Fruit fly (Drosophila melanogaster): ENCODE data around the gene CG14298.

Gene CG14298

DNA sequence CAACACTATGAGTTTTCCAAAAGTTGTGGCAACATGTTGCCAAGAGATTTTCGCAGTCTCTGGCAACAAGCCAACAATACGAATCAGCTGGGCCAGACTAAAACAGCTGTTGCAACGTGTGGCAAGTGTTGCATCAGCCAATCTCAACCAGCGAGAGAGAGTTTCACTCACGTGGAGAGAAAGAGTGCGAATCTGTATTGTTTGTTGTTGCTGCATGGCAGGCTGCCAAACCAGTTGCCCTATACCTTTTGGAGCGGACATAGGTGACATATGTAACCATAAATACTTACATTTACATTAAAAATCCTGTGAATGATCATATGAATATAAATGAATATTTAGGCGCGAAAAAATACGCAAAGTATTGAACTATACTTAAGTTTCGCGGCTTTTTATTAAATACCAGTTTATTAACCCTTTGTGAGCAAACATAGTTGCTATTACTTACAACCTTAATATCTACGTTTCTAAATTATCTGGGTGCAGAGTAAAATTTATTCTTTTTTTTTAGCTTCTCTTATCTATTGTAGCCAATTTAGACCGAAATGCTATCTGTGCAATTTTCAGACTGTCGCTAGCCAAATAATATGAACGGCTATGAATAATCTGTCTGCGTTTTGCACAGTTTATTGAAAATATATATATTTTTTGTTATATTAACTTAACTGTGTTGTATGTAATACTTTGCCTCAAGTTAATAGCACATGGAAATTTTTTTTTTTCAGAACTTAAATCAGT, 38.7 kb downstream of the CG14298 start (continued):
- TF ChIP-seq hkb (optimal IDR thresholded peaks at IDR 0.05) (no peak), hkb (GFP tag; IDR thresholded peaks at IDR 0.05) (no peak), CG17328 (GFP tag; IDR thresholded peaks at IDR 0.05) (no peak), zfh1 (GFP tag; IDR thresholded peaks at IDR 0.05) (peak; percentile 59; the same call in 2 of the 3 replicates), dati (GFP tag; IDR thresholded peaks at IDR 0.05) (no peak), peb (GFP tag; IDR thresholded peaks at IDR 0.05) (no peak), CG7839 (tag; optimal IDR thresholded peaks at IDR 0.05) (peak; percentile 14), ewg (GFP tag; optimal IDR thresholded peaks at IDR 0.05) (no peak), CG1603 (tag; optimal IDR thresholded peaks at IDR 0.05) (peak; percentile 30), CG9437 (GFP tag; optimal IDR thresholded peaks at IDR 0.05) (peak; percentile 43), Xbp1 (GFP tag; optimal IDR thresholded peaks at IDR 0.05) (peak; percentile 24), nom (GFP tag; optimal IDR thresholded peaks at IDR 0.05) (peak; percentile 12), dmrt99B (tag; optimal IDR thresholded peaks at IDR 0.05) (peak; percentile 4), CG10366 (GFP tag; IDR thresholded peaks at IDR 0.05) (peak; percentile 23; the same call in 1 of the 2 replicates), lilli (GFP tag; optimal IDR thresholded peaks at IDR 0.05) (no peak), Rfx (GFP tag; IDR thresholded peaks at IDR 0.05) (peak; percentile 57), D19B (GFP tag; optimal IDR thresholded peaks at IDR 0.05) (no peak), Xrp1 (GFP tag; IDR thresholded peaks at IDR 0.05) (peak; percentile 70), CG31224 (GFP tag; IDR thresholded peaks at IDR 0.05) (peak; percentile 18; the same call in 1 of the 2 replicates)

DNA sequence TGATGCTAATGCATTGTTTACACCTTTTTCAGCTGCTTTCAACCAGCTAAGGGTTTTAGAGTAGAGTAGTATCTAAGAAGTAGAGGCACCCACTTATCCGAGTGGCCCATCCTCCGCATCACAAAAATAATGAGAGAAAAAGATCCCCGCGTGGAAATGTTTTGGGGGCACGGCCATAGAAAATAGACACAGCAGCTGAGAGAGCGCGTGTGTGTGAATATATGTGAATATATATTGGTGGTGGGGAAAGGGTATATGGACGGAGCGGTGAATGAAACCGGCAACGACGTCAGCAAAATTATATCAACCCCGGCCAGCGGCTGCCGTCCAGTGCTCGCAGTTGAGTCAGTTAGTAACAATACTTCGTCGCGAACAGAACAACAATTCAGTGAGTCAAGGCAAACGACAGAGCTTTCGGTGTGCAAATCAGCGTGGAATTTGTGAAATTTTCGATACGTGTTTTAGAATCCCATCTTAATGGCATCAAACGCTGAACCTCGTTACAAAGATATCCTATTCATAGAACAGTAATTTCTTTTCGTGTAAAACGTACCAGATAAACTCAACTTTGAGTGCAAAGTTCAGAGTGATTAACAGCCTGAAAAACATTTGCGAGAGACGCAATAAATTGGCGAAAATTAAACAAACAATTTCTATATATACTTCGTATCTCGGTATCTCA, 39.4 kb downstream of the CG14298 start, which contains the start of gene Xrp1:
Gene Xrp1 (plus strand): TSS at position 375 of the 682 bp plus-strand sequence.
- TF ChIP-seq tap (tag; optimal IDR thresholded peaks at IDR 0.05) (no peak), bbx (GFP tag; IDR thresholded peaks at IDR 0.05; ENCODE audit: partially characterized antibody) (no peak), Pdp1 (GFP tag; optimal IDR thresholded peaks at IDR 0.05) (peak in 1 of 2 experiments; percentile 33), btn (GFP tag; optimal IDR thresholded peaks at IDR 0.05) (no peak), cato (GFP tag; optimal IDR thresholded peaks at IDR 0.05; ENCODE audit: borderline replicate concordance) (no peak), CG10565 (GFP tag; optimal IDR thresholded peaks at IDR 0.05) (no peak), Hmx (GFP tag; optimal IDR thresholded peaks at IDR 0.05) (no peak), Tbp (GFP tag; optimal IDR thresholded peaks at IDR 0.05) (no peak), CG17328 (GFP tag; IDR thresholded peaks at IDR 0.05) (no peak), CG14667 (GFP tag; IDR thresholded peaks at IDR 0.05) (no peak), gsb-n (tag; optimal IDR thresholded peaks at IDR 0.05) (no peak), Kr (GFP tag; optimal IDR thresholded peaks at IDR 0.05) (no peak), CG4730 (GFP tag; IDR thresholded peaks at IDR 0.05) (no peak), scrt (GFP tag; optimal IDR thresholded peaks at IDR 0.05) (no peak), CG11560 (tag; IDR thresholded peaks at IDR 0.05) (no peak), CG32532 (GFP tag; IDR thresholded peaks at IDR 0.05) (peak; percentile 43), CG18619 (GFP tag; optimal IDR thresholded peaks at IDR 0.05) (peak; percentile 14), cas (GFP tag; IDR thresholded peaks at IDR 0.05) (no peak), Jarid2 (GFP tag; optimal IDR thresholded peaks at IDR 0.05) (no peak), Meics (GFP tag; optimal IDR thresholded peaks at IDR 0.05) (no peak), CG11695 (GFP tag; IDR thresholded peaks at IDR 0.05) (no peak), fd96Cb (tag; optimal IDR thresholded peaks at IDR 0.05) (no peak), jigr1 (GFP tag; IDR thresholded peaks at IDR 0.05) (no peak), Max (GFP tag; optimal IDR thresholded peaks at IDR 0.05) (no peak), CG9215 (GFP tag; IDR thresholded peaks at IDR 0.05) (peak; percentile 25; the same call in 1 of the 2 replicates), rib (GFP tag; IDR thresholded peaks at IDR 0.05) (no peak), vnd (GFP tag; IDR thresholded peaks at IDR 0.05; ENCODE audit: partially characterized antibody) (no peak), hkb (optimal IDR thresholded peaks at IDR 0.05) (no peak), hkb (GFP tag; IDR thresholded peaks at IDR 0.05) (no peak), CG12299 (tag; optimal IDR thresholded peaks at IDR 0.05) (no peak), croc (GFP tag; conservative IDR thresholded peaks at IDR 0.05) (no peak), CG8290 (GFP tag; optimal IDR thresholded peaks at IDR 0.05) (no peak), CG8290 (tag; optimal IDR thresholded peaks at IDR 0.05) (peak in 1 of 2 experiments; percentile 48)
